Worm (Caenorhabditis elegans) whole organism, young adult: ENCODE data around the gene elo-1.

Experiments
- C06A6.2 ChIP-seq: fragments of 200-800 bp; sonication (Bioruptor generic); conservative IDR thresholded peaks from 2 replicates; pipeline ENCODE4 v1.3.6; 2022; ENCODE audit warnings: missing genetic modification characterization, missing compliant biosample characterization
- F39B2.1 ChIP-seq: fragments of 200-800 bp; sonication (Bioruptor generic); IDR thresholded peaks from 2 replicates; pipeline ENCODE4 v1.3.6; 2022; ENCODE audit warnings: missing genetic modification reagents, missing genetic modification characterization, missing compliant biosample characterization
- F55B11.4 ChIP-seq: sonication (generic microtip); optimal IDR thresholded peaks from 2 replicates; lab custom pipeline; 2016; ENCODE audit warnings: missing compliant biosample characterization, missing genetic modification characterization, borderline replicate concordance; ENCODE audit not compliant: insufficient read depth
- K12H6.12 ChIP-seq: fragments of 200-800 bp; sonication (Bioruptor generic); optimal IDR thresholded peaks from 2 replicates; lab custom pipeline; 2018; ENCODE audit warnings: mild to moderate bottlenecking, missing genetic modification characterization, missing compliant biosample characterization
- T26A5.8 ChIP-seq: sonication (generic microtip); optimal IDR thresholded peaks from 2 replicates; lab custom pipeline; 2016; ENCODE audit warnings: missing genetic modification characterization, missing compliant biosample characterization
- Y53G8AR.9 ChIP-seq: fragments of 200-800 bp; sonication (Bioruptor generic); conservative IDR thresholded peaks from 2 replicates; pipeline ENCODE4 v1.3.6; 2022; ENCODE audit warnings: missing genetic modification reagents, missing genetic modification characterization, missing compliant biosample characterization
- attf-3 ChIP-seq: fragments of 200-800 bp; sonication (Bioruptor generic); conservative IDR thresholded peaks from 2 replicates; pipeline ENCODE4 v1.3.6; 2022; ENCODE audit warnings: missing genetic modification reagents, missing genetic modification characterization, missing compliant biosample characterization
- bed-1 ChIP-seq: fragments of 200-800 bp; sonication (Bioruptor generic); IDR thresholded peaks from 2 replicates; pipeline ENCODE4 v1.3.6; 2022; ENCODE audit warnings: missing genetic modification reagents, missing genetic modification characterization, missing compliant biosample characterization
- ccch-3 ChIP-seq: fragments of 200-800 bp; sonication (Bioruptor generic); optimal IDR thresholded peaks from 2 replicates; lab custom pipeline; 2018; ENCODE audit warnings: mild to moderate bottlenecking, missing genetic modification characterization, missing compliant biosample characterization
- cebp-1 ChIP-seq, 2 experiments: fragments of 200-800 bp in 1 of 2; sonication (Bioruptor generic) in 1 of 2; sonication (generic microtip) in 1 of 2; IDR thresholded peaks in 1 of 2; optimal IDR thresholded peaks in 1 of 2; 2 replicates each; pipeline versions ENCODE4 v1.3.6 to Lab custom; 2017 to 2022; ENCODE audit warnings: missing compliant biosample characterization in 2 of 2, missing genetic modification characterization in 2 of 2, mild to moderate bottlenecking in 1 of 2, missing genetic modification reagents in 1 of 2, moderate library complexity in 1 of 2
- ceh-40 ChIP-seq: fragments of 200-800 bp; sonication (Bioruptor generic); IDR thresholded peaks from 2 replicates; pipeline ENCODE4 v1.3.6; 2022; ENCODE audit warnings: missing genetic modification characterization, missing compliant biosample characterization
- ceh-91 ChIP-seq: fragments of 200-800 bp; sonication (Bioruptor generic); IDR thresholded peaks from 2 replicates; pipeline ENCODE4 v1.3.6; 2022; ENCODE audit warnings: missing genetic modification reagents, missing genetic modification characterization, missing compliant biosample characterization
- die-1 ChIP-seq: sonication (generic microtip); optimal IDR thresholded peaks from 2 replicates; lab custom pipeline; 2016; ENCODE audit warnings: missing genotype, mild to moderate bottlenecking, missing genetic modification characterization, missing compliant biosample characterization
- dpl-1 ChIP-seq: fragments of 150-350 bp; optimal IDR thresholded peaks from 2 replicates; lab custom pipeline; 2014; ENCODE audit warnings: missing biosample characterization, missing genetic modification reagents, missing genetic modification characterization
- efl-1 ChIP-seq: fragments of 150-350 bp; optimal IDR thresholded peaks from 2 replicates; lab custom pipeline; 2014; ENCODE audit warnings: missing biosample characterization, missing genetic modification reagents, missing genetic modification characterization
- ekl-4 ChIP-seq: fragments of 200-800 bp; sonication (Bioruptor generic); IDR thresholded peaks from 2 replicates; pipeline ENCODE4 v1.3.6; 2022; ENCODE audit warnings: missing genetic modification reagents, missing genetic modification characterization, missing compliant biosample characterization
- fkh-3 ChIP-seq: sonication (generic microtip); optimal IDR thresholded peaks from 2 replicates; lab custom pipeline; 2016; ENCODE audit warnings: mild to moderate bottlenecking, missing genetic modification characterization, missing compliant biosample characterization
- gei-17 ChIP-seq: fragments of 200-800 bp; sonication (Bioruptor generic); optimal IDR thresholded peaks from 2 replicates; lab custom pipeline; 2018; ENCODE audit warnings: mild to moderate bottlenecking, missing genetic modification characterization, missing compliant biosample characterization
- hlh-26 ChIP-seq: fragments of 200-800 bp; sonication (Bioruptor generic); conservative IDR thresholded peaks from 2 replicates; pipeline ENCODE4 v1.3.6; 2022; ENCODE audit warnings: missing genetic modification reagents, missing genetic modification characterization, missing compliant biosample characterization
- hmg-1.2 ChIP-seq: fragments of 200-800 bp; sonication (Bioruptor generic); IDR thresholded peaks from 2 replicates; pipeline ENCODE4 v1.3.6; 2022; ENCODE audit warnings: missing genetic modification reagents, missing genetic modification characterization, missing compliant biosample characterization
- let-607 ChIP-seq, 2 experiments: fragments of 200-800 bp in 1 of 2; sonication (Bioruptor generic) in 1 of 2; sonication (generic microtip) in 1 of 2; optimal IDR thresholded peaks; 2 replicates each; lab custom pipeline; 2016 to 2018; ENCODE audit warnings: mild to moderate bottlenecking in 2 of 2, missing compliant biosample characterization in 2 of 2, missing genetic modification characterization in 2 of 2, moderate library complexity in 2 of 2, missing genotype in 1 of 2
- lin-35 ChIP-seq, 3 experiments: fragments of 150-350 bp in 2 of 3; sonication (generic microtip) in 1 of 3; optimal IDR thresholded peaks; 2 replicates each; lab custom pipeline; 2014 to 2018; ENCODE audit warnings: missing biosample characterization in 3 of 3, missing genetic modification characterization in 3 of 3, missing genetic modification reagents in 3 of 3
- lin-54 ChIP-seq: fragments of 200-800 bp; sonication (Bioruptor generic); optimal IDR thresholded peaks from 2 replicates; lab custom pipeline; 2018; ENCODE audit warnings: mild to moderate bottlenecking, missing genetic modification characterization, missing compliant biosample characterization
- lir-1 ChIP-seq: fragments of 200-800 bp; sonication (Bioruptor generic); conservative IDR thresholded peaks from 2 replicates; pipeline ENCODE4 v1.3.6; 2022; ENCODE audit warnings: missing genetic modification reagents, missing genetic modification characterization, missing compliant biosample characterization
- lsy-27 ChIP-seq: sonication (generic microtip); optimal IDR thresholded peaks from 2 replicates; lab custom pipeline; 2017; ENCODE audit warnings: missing genetic modification characterization, mild to moderate bottlenecking, missing compliant biosample characterization, antibody characterized with exemption, missing genotype, borderline replicate concordance; ENCODE audit not compliant: insufficient read depth
- madf-8 ChIP-seq: fragments of 200-800 bp; sonication (Bioruptor generic); conservative IDR thresholded peaks from 2 replicates; pipeline ENCODE4 v1.3.6; 2022; ENCODE audit warnings: missing genetic modification reagents, missing genetic modification characterization, missing compliant biosample characterization
- mxl-1 ChIP-seq: sonication (generic microtip); optimal IDR thresholded peaks from 2 replicates; lab custom pipeline; 2016; ENCODE audit warnings: missing genetic modification characterization, missing compliant biosample characterization
- nfya-2 ChIP-seq: fragments of 200-800 bp; sonication (Bioruptor generic); IDR thresholded peaks from 2 replicates; pipeline ENCODE4 v1.3.6; 2022; ENCODE audit warnings: missing genetic modification reagents, missing genetic modification characterization, missing compliant biosample characterization
- nhr-120 ChIP-seq: fragments of 200-800 bp; sonication (Bioruptor generic); IDR thresholded peaks from 2 replicates; pipeline ENCODE4 v1.3.6; 2022; ENCODE audit warnings: missing genetic modification characterization, missing compliant biosample characterization
- nhr-80 ChIP-seq: sonication (generic microtip); optimal IDR thresholded peaks from 2 replicates; lab custom pipeline; 2016; ENCODE audit warnings: missing genetic modification characterization, missing compliant biosample characterization
- snpc-1.1 ChIP-seq: sonication (generic microtip); optimal IDR thresholded peaks from 2 replicates; lab custom pipeline; 2017; ENCODE audit warnings: missing genetic modification characterization, mild to moderate bottlenecking, missing compliant biosample characterization, antibody characterized with exemption, moderate library complexity, missing genotype, missing genetic modification reagents; ENCODE audit not compliant: insufficient read depth
- snpc-4 ChIP-seq, 5 experiments: fragments of 150-350 bp in 1 of 5; sonication (generic microtip) in 4 of 5; optimal IDR thresholded peaks; 2 replicates each; lab custom pipeline; 2014 to 2018; ENCODE audit warnings: missing genetic modification characterization in 5 of 5, missing biosample characterization in 3 of 5, antibody characterized with exemption in 2 of 5, mild to moderate bottlenecking in 2 of 5, missing compliant biosample characterization in 2 of 5, missing genotype in 2 of 5, moderate library complexity in 2 of 5, missing genetic modification reagents in 1 of 5
- sptf-2 ChIP-seq: fragments of 200-800 bp; sonication (Bioruptor generic); optimal IDR thresholded peaks from 2 replicates; lab custom pipeline; 2018; ENCODE audit warnings: mild to moderate bottlenecking, missing genetic modification characterization, missing compliant biosample characterization
- unc-130 ChIP-seq: sonication (generic microtip); optimal IDR thresholded peaks from 2 replicates; lab custom pipeline; 2016; ENCODE audit warnings: missing genetic modification reagents, missing genetic modification characterization, missing compliant biosample characterization
- ztf-18 ChIP-seq: sonication (generic microtip); optimal IDR thresholded peaks from 2 replicates; lab custom pipeline; 2016; ENCODE audit warnings: missing genotype, mild to moderate bottlenecking, missing genetic modification characterization, missing compliant biosample characterization
- ztf-22 ChIP-seq: fragments of 200-800 bp; sonication (Bioruptor generic); optimal IDR thresholded peaks from 2 replicates; lab custom pipeline; 2018; ENCODE audit warnings: mild to moderate bottlenecking, missing genetic modification characterization, moderate library complexity, missing compliant biosample characterization
- ztf-26 ChIP-seq: sonication (generic microtip); optimal IDR thresholded peaks from 2 replicates; lab custom pipeline; 2017; ENCODE audit warnings: missing genetic modification characterization, missing compliant biosample characterization

The elo-1 gene

DNA sequence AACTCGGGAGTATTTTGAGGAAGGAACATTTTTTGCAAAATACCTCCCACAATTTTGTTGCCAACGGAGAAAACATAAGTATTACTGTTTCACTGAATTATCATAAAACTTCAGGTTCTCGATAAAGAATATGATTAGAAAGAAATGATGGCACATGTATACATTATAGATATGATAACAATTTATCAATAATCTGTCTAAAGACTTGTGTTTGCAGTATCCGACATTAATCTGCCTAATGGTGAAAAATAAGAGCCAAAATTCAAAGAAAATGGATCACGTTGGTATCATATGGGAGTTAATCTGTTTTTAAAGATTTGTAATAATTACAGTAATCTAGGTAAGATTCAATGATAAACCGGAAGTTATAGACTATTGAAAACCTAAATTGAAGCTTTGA lies 5.5 kb upstream of the elo-1 start:
- TF ChIP-seq dpl-1: no peak
- TF ChIP-seq ztf-18 (tag; lab: Kevin White, UChicago): no peak
- no peak for TF ChIP-seq gei-17
- no peak for TF ChIP-seq nfya-2 (GFP tag; lab: Robert Waterston, UW)
- TF ChIP-seq hlh-26 (GFP tag; lab: Robert Waterston, UW): no peak
- TF ChIP-seq fkh-3: no peak
- no peak for TF ChIP-seq sptf-2 (GFP tag; lab: Kevin White, UChicago)
- no peak for TF ChIP-seq nhr-120 (GFP tag; lab: Robert Waterston, UW)
- no peak for TF ChIP-seq lir-1 (GFP tag; lab: Robert Waterston, UW)

DNA sequence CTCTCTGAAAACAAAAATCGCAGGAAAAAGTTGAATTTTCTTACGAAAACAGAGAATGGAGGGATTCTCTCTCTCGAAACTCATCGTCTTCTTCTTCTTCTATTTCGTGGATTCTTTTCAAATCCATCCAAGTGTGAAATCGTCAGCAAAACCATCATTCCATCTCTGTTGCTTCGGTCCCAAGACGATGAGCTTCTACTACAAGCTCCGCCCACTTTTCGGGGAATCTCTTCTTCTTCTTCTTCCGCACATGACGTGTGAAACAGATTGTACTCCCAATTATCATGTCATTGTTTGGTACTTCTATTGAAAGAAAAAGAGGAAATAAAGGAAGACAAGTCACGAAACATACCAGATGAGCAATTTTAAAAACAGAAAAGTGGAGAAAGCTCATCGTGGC lies 3.0 kb upstream of the elo-1 start:
- TF ChIP-seq F39B2.1 (no peak), Y53G8AR.9 (GFP tag; lab: Robert Waterston, UW) (no peak), K12H6.12 (tag; lab: Kevin White, UChicago) (no peak), madf-8 (no peak), snpc-1.1 (tag; lab: Kevin White, UChicago) (no peak), C06A6.2 (GFP tag; lab: Robert Waterston, UW) (no peak)

DNA sequence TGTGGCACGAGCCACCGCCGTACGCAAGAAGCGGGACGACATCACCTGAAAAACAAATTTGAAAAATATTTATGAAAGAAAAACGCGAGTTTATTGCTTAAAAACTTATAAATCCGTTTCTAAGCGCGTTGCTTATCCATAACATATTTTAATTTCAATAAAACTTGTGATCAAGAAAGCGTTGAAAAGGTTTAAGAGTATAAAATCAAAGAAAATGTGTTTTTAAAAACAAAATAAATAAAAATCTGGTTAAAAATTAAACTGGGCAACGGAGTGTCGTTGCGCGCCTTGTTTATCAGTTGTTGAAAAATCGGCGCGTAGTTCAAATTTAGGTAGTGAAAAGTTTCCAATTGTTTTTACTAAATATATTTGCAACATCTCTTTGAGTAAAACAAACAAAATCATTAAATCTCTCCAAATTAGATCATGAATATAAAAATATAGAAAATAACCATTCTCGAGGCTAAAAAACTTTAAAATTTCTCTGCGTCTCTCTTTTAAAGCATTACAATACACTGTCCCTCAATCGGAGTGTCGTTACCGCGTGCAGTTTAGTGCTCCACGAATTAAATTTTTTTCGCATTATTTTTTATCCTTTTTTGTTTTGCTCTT lies 1.2 kb upstream of the elo-1 start, which contains the start of gene ndua-5:
ndua-5 (minus strand) TSS at position 51 of the 612 bp plus-strand sequence.
- TF ChIP-seq dpl-1: peak; percentile 53
- no peak for TF ChIP-seq ztf-22
- TF ChIP-seq lin-35 (GFP tag; optimal IDR thresholded peaks at IDR 0.05; lab: Kevin White, UChicago): peak in 1 of 3 experiments; percentile 61
- peak; percentile 56 for TF ChIP-seq efl-1 (GFP tag; lab: Kevin White, UChicago)
- peak; percentile 93 for TF ChIP-seq attf-3 (GFP tag; lab: Robert Waterston, UW)
- peak; percentile 81 for TF ChIP-seq hmg-1.2
- TF ChIP-seq ceh-91: no peak
- no peak for TF ChIP-seq snpc-4 (GFP tag; optimal IDR thresholded peaks at IDR 0.05; lab: Kevin White, UChicago)
- peak in 2 of 4 experiments; percentile 10 to 62 for TF ChIP-seq snpc-4 (tag; optimal IDR thresholded peaks at IDR 0.05; lab: Kevin White, UChicago)
- TF ChIP-seq lin-54 (GFP tag; lab: Kevin White, UChicago): peak; percentile 80

DNA sequence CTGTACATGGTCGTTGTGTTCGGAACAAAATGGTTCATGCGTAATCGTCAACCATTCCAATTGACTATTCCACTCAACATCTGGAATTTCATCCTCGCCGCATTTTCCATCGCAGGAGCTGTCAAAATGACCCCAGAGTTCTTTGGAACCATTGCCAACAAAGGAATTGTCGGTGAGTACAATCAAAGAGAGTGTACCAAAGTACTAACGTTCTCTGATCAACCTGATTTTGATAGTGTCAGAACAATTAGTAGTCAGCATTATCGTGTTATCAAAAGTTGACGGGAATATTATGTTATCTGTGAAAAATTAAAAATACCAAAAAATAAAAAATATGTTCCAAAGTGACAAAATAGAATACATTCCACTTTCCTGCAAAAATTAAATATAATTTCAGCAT lies 836 bp downstream of the elo-1 start:
- no peak for TF ChIP-seq let-607 (tag; optimal IDR thresholded peaks at IDR 0.05; lab: Kevin White, UChicago)
- no peak for TF ChIP-seq lsy-27
- no peak for TF ChIP-seq bed-1 (GFP tag; lab: Robert Waterston, UW)
- TF ChIP-seq cebp-1 (GFP tag; IDR thresholded peaks at IDR 0.05; lab: Robert Waterston, UW): no peak
- TF ChIP-seq cebp-1 (tag; optimal IDR thresholded peaks at IDR 0.05; lab: Kevin White, UChicago): no peak
- TF ChIP-seq efl-1 (GFP tag; lab: Kevin White, UChicago): no peak
- 0 out of 2 replicates have a peak, but pooled peaks have one; percentile 12 for TF ChIP-seq ekl-4 (GFP tag; lab: Robert Waterston, UW)
- TF ChIP-seq F55B11.4 (tag; lab: Kevin White, UChicago): no peak
- no peak for TF ChIP-seq T26A5.8 (tag; lab: Kevin White, UChicago)
- TF ChIP-seq ztf-26: no peak
- TF ChIP-seq unc-130 (GFP tag; lab: Kevin White, UChicago): no peak
- TF ChIP-seq ceh-40 (GFP tag; lab: Robert Waterston, UW): no peak
- TF ChIP-seq nhr-80 (tag; lab: Kevin White, UChicago): peak; percentile 34
- no peak for TF ChIP-seq C06A6.2 (GFP tag; lab: Robert Waterston, UW)
- TF ChIP-seq die-1 (tag; lab: Kevin White, UChicago): no peak
- no peak for TF ChIP-seq mxl-1 (tag; lab: Kevin White, UChicago)
- no peak for TF ChIP-seq ccch-3 (GFP tag; lab: Kevin White, UChicago)
